Fruit fly (Drosophila melanogaster) Kc167 (cell line): Measurements from ENCODE around the gene CG11267.

Experiments
- insv ChIP-seq: fragments of >200 bp; optimal IDR thresholded peaks from 3 replicates; lab custom pipeline; 2018; ENCODE audit warnings: missing external identifiers
- psq ChIP-seq: fragments of >200 bp; optimal IDR thresholded peaks from 2 replicates; lab custom pipeline; 2017; ENCODE audit warnings: missing external identifiers
- ttk ChIP-seq: sonication (Bioruptor generic); optimal IDR thresholded peaks from 2 replicates; lab custom pipeline; 2017; ENCODE audit warnings: missing external identifiers

- TF ChIP-seq ttk (lab: Kevin White, UChicago) (no peak), psq (lab: Kevin White, UChicago) (no peak), insv (lab: Kevin White, UChicago) (no peak)
Observed at dm6 chr3L:13028740-13029139, 12.9 kb downstream of the CG11267 start, which contains the start of gene CG17672.
